Worm (Caenorhabditis elegans) whole organism, late embryonic: ENCODE data around the gene srh-288.

Experiments used
- F13H6.1 ChIP-seq: sonication (generic microtip); optimal IDR thresholded peaks from 2 replicates; lab custom pipeline; 2016; ENCODE audit warnings: missing genetic modification characterization, missing compliant biosample characterization
- K02D7.2 ChIP-seq: sonication (generic microtip); optimal IDR thresholded peaks from 2 replicates; lab custom pipeline; 2017; ENCODE audit warnings: mild to moderate bottlenecking, missing genetic modification characterization, missing compliant biosample characterization
- T23F11.4 ChIP-seq: fragments of 200-800 bp; sonication (Bioruptor generic); optimal IDR thresholded peaks from 2 replicates; lab custom pipeline; 2018; ENCODE audit warnings: mild to moderate bottlenecking, missing genetic modification characterization, missing compliant biosample characterization
- Y22D7AL.16 ChIP-seq: sonication (generic microtip); optimal IDR thresholded peaks from 2 replicates; lab custom pipeline; 2016; ENCODE audit warnings: missing genetic modification characterization, missing compliant biosample characterization
- ama-1 ChIP-seq: fragments of 150-350 bp; optimal IDR thresholded peaks from 2 replicates; lab custom pipeline; 2014
- ceh-19 ChIP-seq: fragments of 200-800 bp; sonication (Bioruptor generic); optimal IDR thresholded peaks from 2 replicates; lab custom pipeline; 2018; ENCODE audit warnings: mild to moderate bottlenecking, missing genetic modification characterization, missing compliant biosample characterization
- ceh-30 ChIP-seq: fragments of 150-350 bp; optimal IDR thresholded peaks from 2 replicates; lab custom pipeline; 2014; ENCODE audit warnings: missing biosample characterization, missing genetic modification characterization
- ceh-31 ChIP-seq: sonication (generic microtip); optimal IDR thresholded peaks from 2 replicates; lab custom pipeline; 2016; ENCODE audit warnings: missing genetic modification characterization, missing compliant biosample characterization
- ceh-34 ChIP-seq: sonication (generic microtip); optimal IDR thresholded peaks from 2 replicates; lab custom pipeline; 2016; ENCODE audit warnings: mild to moderate bottlenecking, missing genetic modification characterization, missing compliant biosample characterization
- ceh-45 ChIP-seq: fragments of 200-800 bp; sonication (Bioruptor generic); IDR thresholded peaks from 2 replicates; pipeline ENCODE4 v1.3.6; 2022; ENCODE audit warnings: missing genetic modification reagents, missing genetic modification characterization, missing compliant biosample characterization
- ceh-48 ChIP-seq: sonication (generic microtip); optimal IDR thresholded peaks from 2 replicates; lab custom pipeline; 2016; ENCODE audit warnings: missing genetic modification characterization, inconsistent platforms, missing compliant biosample characterization
- ceh-6 ChIP-seq: fragments of 200-800 bp; sonication (Bioruptor generic); optimal IDR thresholded peaks from 2 replicates; lab custom pipeline; 2018; ENCODE audit warnings: mild to moderate bottlenecking, missing genetic modification characterization, missing compliant biosample characterization
- che-1 ChIP-seq: sonication (generic microtip); optimal IDR thresholded peaks from 2 replicates; lab custom pipeline; 2016; ENCODE audit warnings: mild to moderate bottlenecking, missing genetic modification characterization, missing compliant biosample characterization
- dmd-4 ChIP-seq: sonication (generic microtip); optimal IDR thresholded peaks from 2 replicates; lab custom pipeline; 2016; ENCODE audit warnings: borderline replicate concordance, missing genetic modification characterization, missing compliant biosample characterization
- dve-1 ChIP-seq: sonication (generic microtip); optimal IDR thresholded peaks from 2 replicates; lab custom pipeline; 2017; ENCODE audit warnings: antibody characterized with exemption, mild to moderate bottlenecking, missing genetic modification characterization, missing compliant biosample characterization
- elt-2 ChIP-seq: sonication (generic microtip); optimal IDR thresholded peaks from 2 replicates; lab custom pipeline; 2016; ENCODE audit warnings: missing genetic modification reagents, missing genetic modification characterization, missing compliant biosample characterization
- elt-4 ChIP-seq: sonication (generic microtip); optimal IDR thresholded peaks from 2 replicates; lab custom pipeline; 2016; ENCODE audit warnings: missing genetic modification characterization, missing compliant biosample characterization
- eyg-1 ChIP-seq: sonication (generic microtip); optimal IDR thresholded peaks from 2 replicates; lab custom pipeline; 2016; ENCODE audit warnings: missing genotype, missing genetic modification characterization, missing compliant biosample characterization
- fax-1 ChIP-seq: sonication (generic microtip); optimal IDR thresholded peaks from 2 replicates; lab custom pipeline; 2016; ENCODE audit warnings: missing genotype, missing genetic modification characterization, missing compliant biosample characterization
- fkh-10 ChIP-seq: fragments of 150-350 bp; optimal IDR thresholded peaks from 2 replicates; lab custom pipeline; 2014; ENCODE audit warnings: missing biosample characterization, missing genetic modification reagents, missing genetic modification characterization
- gmeb-2 ChIP-seq: sonication (generic microtip); optimal IDR thresholded peaks from 2 replicates; lab custom pipeline; 2016; ENCODE audit warnings: missing genetic modification characterization, inconsistent platforms, missing compliant biosample characterization
- hlh-13 ChIP-seq: fragments of 200-800 bp; sonication (Bioruptor generic); optimal IDR thresholded peaks from 2 replicates; lab custom pipeline; 2018; ENCODE audit warnings: mild to moderate bottlenecking, missing genetic modification characterization, missing compliant biosample characterization
- hlh-15 ChIP-seq: sonication (generic microtip); optimal IDR thresholded peaks from 2 replicates; lab custom pipeline; 2016; ENCODE audit warnings: missing genetic modification characterization, missing compliant biosample characterization
- hlh-30 ChIP-seq: sonication (generic microtip); optimal IDR thresholded peaks from 2 replicates; lab custom pipeline; 2017; ENCODE audit warnings: antibody characterized with exemption, missing genetic modification characterization, missing compliant biosample characterization; ENCODE audit not compliant: insufficient read depth
- hlh-6 ChIP-seq: sonication (generic microtip); optimal IDR thresholded peaks from 2 replicates; lab custom pipeline; 2016; ENCODE audit warnings: missing genotype, missing genetic modification characterization, missing compliant biosample characterization
- lin-11 ChIP-seq: fragments of 200-800 bp; sonication (Bioruptor generic); optimal IDR thresholded peaks from 2 replicates; lab custom pipeline; 2018; ENCODE audit warnings: mild to moderate bottlenecking, missing genetic modification characterization, missing compliant biosample characterization
- madf-2 ChIP-seq: sonication (generic microtip); optimal IDR thresholded peaks from 2 replicates; lab custom pipeline; 2017; ENCODE audit warnings: missing genetic modification characterization, missing compliant biosample characterization
- mec-3 ChIP-seq: sonication (generic microtip); optimal IDR thresholded peaks from 2 replicates; lab custom pipeline; 2016; ENCODE audit warnings: borderline replicate concordance, missing genetic modification characterization, missing compliant biosample characterization
- nhr-11 ChIP-seq: fragments of 150-350 bp; optimal IDR thresholded peaks from 2 replicates; lab custom pipeline; 2014; ENCODE audit warnings: missing biosample characterization, missing genetic modification characterization
- odd-2 ChIP-seq: sonication (generic microtip); optimal IDR thresholded peaks from 2 replicates; lab custom pipeline; 2017; ENCODE audit warnings: antibody characterized with exemption, mild to moderate bottlenecking, missing genetic modification characterization, missing compliant biosample characterization
- pat-9 ChIP-seq: fragments of 200-800 bp; sonication (Bioruptor generic); optimal IDR thresholded peaks from 2 replicates; lab custom pipeline; 2018; ENCODE audit warnings: mild to moderate bottlenecking, missing genetic modification characterization, moderate library complexity, missing compliant biosample characterization
- pha-2 ChIP-seq: sonication (generic microtip); optimal IDR thresholded peaks from 2 replicates; lab custom pipeline; 2017; ENCODE audit warnings: mild to moderate bottlenecking, missing genetic modification characterization, missing compliant biosample characterization
- ref-2 ChIP-seq: sonication (generic microtip); optimal IDR thresholded peaks from 2 replicates; lab custom pipeline; 2016; ENCODE audit warnings: missing genetic modification characterization, missing compliant biosample characterization
- rnt-1 ChIP-seq: sonication (generic microtip); optimal IDR thresholded peaks from 2 replicates; lab custom pipeline; 2016; ENCODE audit warnings: missing genetic modification characterization, missing compliant biosample characterization
- tbx-2 ChIP-seq: sonication (generic microtip); optimal IDR thresholded peaks from 2 replicates; lab custom pipeline; 2016; ENCODE audit warnings: missing genetic modification characterization, missing compliant biosample characterization
- ttx-3 ChIP-seq: sonication (generic microtip); optimal IDR thresholded peaks from 2 replicates; lab custom pipeline; 2016; ENCODE audit warnings: missing genetic modification reagents, missing genetic modification characterization, missing compliant biosample characterization
- unc-55 ChIP-seq: sonication (generic microtip); optimal IDR thresholded peaks from 2 replicates; lab custom pipeline; 2017; ENCODE audit warnings: missing biosample characterization, missing genetic modification reagents, missing genetic modification characterization

The srh-288 gene

DNA sequence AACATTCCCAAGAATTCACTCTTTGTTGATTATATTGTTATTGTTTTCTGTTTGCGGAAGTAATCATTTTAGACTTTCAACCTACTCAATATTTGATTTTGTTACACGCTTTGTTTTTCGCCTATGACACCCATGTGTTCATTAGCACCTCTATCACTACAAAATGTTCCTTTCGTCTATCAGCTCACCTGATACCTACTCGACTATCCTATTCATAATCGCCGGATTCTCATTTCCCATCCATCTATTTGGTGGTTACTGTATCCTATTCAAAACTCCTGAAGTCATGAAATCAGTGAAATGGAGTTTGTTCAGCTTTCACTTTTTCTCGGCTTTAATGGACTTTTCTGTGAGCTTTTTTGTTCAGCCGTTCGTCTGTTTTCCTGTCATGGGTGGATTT, 9.8 kb upstream of the srh-288 start, which contains the start of gene srh-291:
Gene srh-291, plus strand, starts transcription at position 301 of the 400 bp plus-strand sequence.
- TF ChIP-seq pha-2 (no peak), tbx-2 (tag; lab: Kevin White, UChicago) (no peak), ref-2 (no peak), eyg-1 (tag; lab: Kevin White, UChicago) (no peak), nhr-11 (tag; lab: Kevin White, UChicago) (no peak), odd-2 (tag; lab: Kevin White, UChicago) (no peak), hlh-13 (no peak), pat-9 (tag; lab: Kevin White, UChicago) (no peak), fax-1 (tag; lab: Kevin White, UChicago) (no peak), unc-55 (GFP tag; lab: Kevin White, UChicago) (no peak), lin-11 (tag; lab: Kevin White, UChicago) (no peak), elt-4 (no peak), dmd-4 (tag; lab: Kevin White, UChicago) (no peak), elt-2 (tag; lab: Kevin White, UChicago) (no peak)

DNA sequence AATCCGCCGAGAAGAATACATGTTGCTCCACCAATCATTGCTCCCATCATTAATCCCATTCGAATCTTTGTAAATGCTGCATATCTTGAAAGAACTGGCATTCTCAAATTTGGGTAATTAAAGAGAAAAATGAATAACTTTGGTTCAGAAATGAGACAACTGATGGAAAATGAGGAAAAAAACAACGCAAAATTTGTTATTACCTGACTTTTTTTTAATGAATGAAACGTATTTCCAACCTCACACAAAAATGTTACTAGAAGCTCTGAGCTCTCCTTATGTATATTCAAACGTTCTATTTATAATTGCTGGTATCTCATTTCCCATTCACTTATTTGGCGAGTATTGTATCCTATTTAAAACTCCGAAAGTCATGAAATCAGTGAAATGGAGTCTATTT, 7.0 kb upstream of the srh-288 start, which contains the start of the genes Y94A7B.11 and srh-292:
Gene Y94A7B.11, minus strand, starts transcription at position 101 of the 400 bp plus-strand sequence.
Gene srh-292, plus strand, starts transcription at position 251 of the 400 bp plus-strand sequence.
- TF ChIP-seq ceh-31 (tag; lab: Kevin White, UChicago), result no peak
- TF ChIP-seq gmeb-2, result no peak
- TF ChIP-seq unc-55 (GFP tag; lab: Kevin White, UChicago), result no peak
- TF ChIP-seq ttx-3 (tag; lab: Kevin White, UChicago), result no peak
- no peak for TF ChIP-seq hlh-30 (tag; lab: Kevin White, UChicago)
- TF ChIP-seq fkh-10 (GFP tag; lab: Kevin White, UChicago), result no peak
- no peak for TF ChIP-seq pat-9 (tag; lab: Kevin White, UChicago)
- TF ChIP-seq K02D7.2 (tag; lab: Kevin White, UChicago), result no peak
- no peak for TF ChIP-seq ceh-34 (tag; lab: Kevin White, UChicago)
- TF ChIP-seq lin-11 (tag; lab: Kevin White, UChicago), result no peak
- TF ChIP-seq nhr-11 (tag; lab: Kevin White, UChicago), result no peak
- TF ChIP-seq T23F11.4, result no peak
- TF ChIP-seq rnt-1 (tag; lab: Kevin White, UChicago), result no peak
- no peak for TF ChIP-seq Y22D7AL.16
- TF ChIP-seq F13H6.1 (tag; lab: Kevin White, UChicago), result no peak

ce11 chrV:17800538-17800937, 5.0 kb upstream of the srh-288 start, which contains the start of gene srh-287:
srh-287 (plus strand) TSS chrV:17800838.
- TF ChIP-seq dmd-4 (tag; lab: Kevin White, UChicago) (no peak), gmeb-2 (no peak), odd-2 (tag; lab: Kevin White, UChicago) (no peak), ceh-48 (tag; lab: Kevin White, UChicago) (no peak)

DNA sequence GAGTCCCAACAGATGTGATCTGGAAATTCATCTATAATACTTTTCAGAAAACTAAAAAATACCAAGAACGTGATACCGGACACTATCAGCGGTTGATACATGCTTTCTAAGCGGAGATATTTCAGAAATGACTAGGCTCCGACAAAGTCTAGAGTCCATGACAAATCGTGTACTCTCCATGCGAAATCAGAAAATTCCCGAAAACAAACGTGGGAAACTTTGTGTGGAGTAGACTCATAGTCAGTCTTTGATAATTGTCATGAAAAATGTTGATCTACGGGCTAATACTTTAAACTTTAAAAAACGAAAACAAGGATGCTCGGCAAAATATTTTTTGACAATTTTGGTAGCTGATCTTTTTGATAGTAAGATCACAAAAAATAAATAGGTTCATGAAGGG, 3.2 kb upstream of the srh-288 start, which contains the start of gene srx-18:
Gene srx-18, minus strand, starts transcription at position 101 of the 400 bp plus-strand sequence.
- TF ChIP-seq ceh-30 (tag; lab: Kevin White, UChicago) (no peak), ceh-19 (GFP tag; lab: Kevin White, UChicago) (no peak), ttx-3 (tag; lab: Kevin White, UChicago) (no peak), madf-2 (tag; lab: Kevin White, UChicago) (no peak), fkh-10 (GFP tag; lab: Kevin White, UChicago) (no peak), ceh-45 (no peak), mec-3 (tag; lab: Kevin White, UChicago) (no peak), unc-55 (GFP tag; lab: Kevin White, UChicago) (no peak), ama-1 (lab: Kevin White, UChicago) (no peak), dmd-4 (tag; lab: Kevin White, UChicago) (no peak), rnt-1 (tag; lab: Kevin White, UChicago) (no peak), hlh-6 (tag; lab: Kevin White, UChicago) (no peak), hlh-15 (no peak), dve-1 (no peak), ceh-6 (GFP tag; lab: Kevin White, UChicago) (no peak), che-1 (no peak)
